Worm (Caenorhabditis elegans) whole organism, midembryonic: ENCODE measurements around the gene K07H8.12.

Experiments
- T22C8.4 ChIP-seq: fragments of 200-800 bp; sonication (Bioruptor generic); IDR thresholded peaks from 2 replicates; pipeline ENCODE4 v1.3.6; 2022; ENCODE audit warnings: missing genetic modification characterization, missing compliant biosample characterization
- cog-1 ChIP-seq: sonication (generic microtip); optimal IDR thresholded peaks from 2 replicates; lab custom pipeline; 2016; ENCODE audit warnings: missing genetic modification characterization, missing compliant biosample characterization
- flt-1 ChIP-seq: fragments of 200-800 bp; sonication (Bioruptor generic); IDR thresholded peaks from 2 replicates; pipeline ENCODE4 v1.3.6; 2022; ENCODE audit warnings: missing genetic modification characterization, missing compliant biosample characterization
- klf-2 ChIP-seq: fragments of 200-800 bp; sonication (Bioruptor generic); conservative IDR thresholded peaks from 2 replicates; pipeline ENCODE4 v1.3.6; 2022; ENCODE audit warnings: missing genetic modification reagents, missing genetic modification characterization, missing compliant biosample characterization
- med-1 ChIP-seq: sonication (generic microtip); optimal IDR thresholded peaks from 2 replicates; lab custom pipeline; 2017; ENCODE audit warnings: missing genetic modification characterization, mild to moderate bottlenecking, missing compliant biosample characterization, antibody characterized with exemption, missing genetic modification reagents; ENCODE audit not compliant: insufficient read depth
- ref-1 ChIP-seq: fragments of 200-800 bp; sonication (Bioruptor generic); conservative IDR thresholded peaks from 2 replicates; pipeline ENCODE4 v1.3.6; 2022; ENCODE audit warnings: missing genetic modification reagents, missing genetic modification characterization, missing compliant biosample characterization
- tab-1 ChIP-seq: fragments of 200-800 bp; sonication (Bioruptor generic); IDR thresholded peaks from 2 replicates; pipeline ENCODE4 v1.3.6; 2022; ENCODE audit warnings: missing genetic modification characterization, missing compliant biosample characterization
- ztf-23 ChIP-seq: fragments of 200-800 bp; sonication (Bioruptor generic); IDR thresholded peaks from 2 replicates; pipeline ENCODE4 v1.3.6; 2022; ENCODE audit warnings: missing genetic modification reagents, missing genetic modification characterization, missing compliant biosample characterization
- ztf-29 ChIP-seq: fragments of 200-800 bp; sonication (Bioruptor generic); IDR thresholded peaks from 2 replicates; pipeline ENCODE4 v1.3.6; 2022; ENCODE audit warnings: missing genetic modification reagents, missing genetic modification characterization, missing compliant biosample characterization

Gene K07H8.12

ce11 chrIV:8283214-8283613 lies 6.7 kb upstream of the K07H8.12 start:
- TF ChIP-seq T22C8.4 (GFP tag; lab: Robert Waterston, UW) (no peak), med-1 (GFP tag; lab: Kevin White, UChicago) (no peak), klf-2 (GFP tag; lab: Robert Waterston, UW) (no peak), ref-1 (GFP tag; lab: Robert Waterston, UW) (no peak), tab-1 (no peak), ztf-23 (no peak), ztf-29 (no peak), cog-1 (no peak), flt-1 (GFP tag; lab: Robert Waterston, UW) (no peak)

- TF ChIP-seq ztf-29 (no peak), flt-1 (GFP tag; lab: Robert Waterston, UW) (no peak), tab-1 (no peak), klf-2 (GFP tag; lab: Robert Waterston, UW) (no peak), ztf-23 (no peak), T22C8.4 (GFP tag; lab: Robert Waterston, UW) (no peak), cog-1 (no peak), ref-1 (GFP tag; lab: Robert Waterston, UW) (no peak)
Observed at ce11 chrIV:8275232-8275631, 1.3 kb downstream of the K07H8.12 start, which contains the start of gene K07H8.11. Gene K07H8.11, minus strand, starts transcription at chrIV:8275332.

DNA sequence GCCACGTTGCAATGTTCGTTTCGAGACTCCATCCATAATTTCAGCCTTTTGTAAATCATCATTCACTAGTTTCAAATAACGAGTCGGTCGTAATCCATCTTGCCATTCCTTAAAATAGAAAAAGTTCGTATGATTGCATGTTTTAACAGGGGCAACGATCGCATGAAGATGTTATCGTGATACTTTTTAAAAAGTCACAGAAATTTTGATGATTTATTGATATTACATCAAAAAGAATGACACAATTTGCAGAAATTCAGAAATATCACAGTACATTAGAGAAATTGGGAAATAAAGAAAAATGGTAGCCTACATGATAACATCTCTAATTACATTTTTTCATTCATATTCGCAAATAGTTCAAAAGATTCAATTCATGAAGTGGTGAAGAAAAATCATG lies 3.2 kb downstream of the K07H8.12 start:
- no peak for TF ChIP-seq T22C8.4 (GFP tag; lab: Robert Waterston, UW)
- TF ChIP-seq flt-1 (GFP tag; lab: Robert Waterston, UW) = no peak
- no peak for TF ChIP-seq klf-2 (GFP tag; lab: Robert Waterston, UW)
- no peak for TF ChIP-seq med-1 (GFP tag; lab: Kevin White, UChicago)
- no peak for TF ChIP-seq ztf-23
- TF ChIP-seq tab-1 = no peak
- no peak for TF ChIP-seq cog-1
- TF ChIP-seq ztf-29 = no peak
- no peak for TF ChIP-seq ref-1 (GFP tag; lab: Robert Waterston, UW)

DNA sequence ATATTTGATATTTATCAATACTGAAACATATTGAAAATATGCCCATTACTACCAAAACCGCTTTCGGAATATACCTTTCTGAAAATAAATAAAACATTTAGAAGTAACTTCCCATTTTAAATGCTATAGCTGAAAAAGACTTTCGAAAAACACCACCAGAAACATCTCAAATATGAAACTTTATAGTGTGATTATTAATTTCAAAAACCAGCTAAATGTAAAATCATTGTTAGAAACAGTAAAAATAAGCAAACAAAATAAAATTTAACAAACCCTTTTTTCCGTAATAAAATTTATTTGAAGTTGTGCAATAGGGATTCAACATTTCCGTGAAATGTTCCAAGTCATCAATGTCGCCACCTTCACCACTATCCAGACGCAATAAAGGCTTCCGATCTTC lies 8.5 kb downstream of the K07H8.12 start, which contains the start of the genes K07H8.5 and K07H8.8:
K07H8.5 (plus strand) TSS at position 301 of the 400 bp plus-strand sequence.
K07H8.8 (minus strand) TSS at position 389 of the 400 bp plus-strand sequence.
- TF ChIP-seq ztf-23 (no peak), tab-1 (no peak), klf-2 (GFP tag; lab: Robert Waterston, UW) (no peak), T22C8.4 (GFP tag; lab: Robert Waterston, UW) (no peak), flt-1 (GFP tag; lab: Robert Waterston, UW) (no peak), med-1 (GFP tag; lab: Kevin White, UChicago) (no peak), ztf-29 (no peak), cog-1 (no peak), ref-1 (GFP tag; lab: Robert Waterston, UW) (no peak)

DNA sequence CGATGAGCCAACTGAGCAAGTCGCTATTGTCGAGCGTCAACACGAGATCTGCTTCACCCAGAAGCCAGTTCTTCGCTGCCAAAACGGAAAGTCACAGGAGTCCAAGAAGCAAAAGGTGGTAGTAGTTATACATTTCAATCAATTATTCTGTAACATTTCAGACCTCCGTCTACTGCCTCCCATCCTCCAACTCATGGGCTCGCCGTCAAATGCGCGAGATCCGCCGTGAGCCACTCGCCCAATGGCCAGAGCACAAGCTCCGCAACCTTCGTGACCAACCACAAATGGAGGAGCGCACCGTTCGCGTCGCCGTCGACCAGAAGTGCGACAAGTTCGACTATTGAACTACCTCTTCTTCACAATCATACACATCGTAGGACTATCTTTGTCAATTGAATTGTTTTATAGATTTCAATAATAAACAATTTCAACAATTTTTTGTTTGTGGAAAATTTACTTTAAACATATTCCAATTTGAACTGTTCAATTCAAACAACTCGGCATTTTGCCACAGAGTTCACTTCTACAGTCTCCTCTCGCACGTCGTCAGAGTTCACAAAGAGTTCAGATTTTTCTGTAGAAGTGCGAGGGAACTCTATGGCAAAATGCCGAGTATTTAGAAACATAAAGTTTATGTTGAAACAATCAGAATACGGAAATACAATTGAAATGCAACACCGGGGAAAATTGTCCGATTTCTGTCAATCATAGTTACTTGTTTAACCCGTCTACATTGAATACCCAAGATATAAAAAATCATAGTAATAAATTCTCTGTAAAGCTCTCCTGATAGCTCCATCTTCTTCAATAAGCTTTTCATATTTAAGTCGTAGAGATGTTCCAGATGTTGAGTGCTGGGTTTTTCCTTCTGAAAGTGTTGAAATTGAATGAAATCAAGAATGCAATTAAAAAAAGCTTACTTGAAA lies 10.2 kb downstream of the K07H8.12 start:
- no peak for TF ChIP-seq ztf-29
- TF ChIP-seq med-1 (GFP tag; lab: Kevin White, UChicago) = no peak
- no peak for TF ChIP-seq ref-1 (GFP tag; lab: Robert Waterston, UW)
- TF ChIP-seq cog-1 = no peak
- TF ChIP-seq ztf-23 = no peak
- TF ChIP-seq T22C8.4 (GFP tag; lab: Robert Waterston, UW) = no peak
- no peak for TF ChIP-seq klf-2 (GFP tag; lab: Robert Waterston, UW)
- no peak for TF ChIP-seq flt-1 (GFP tag; lab: Robert Waterston, UW)
- TF ChIP-seq tab-1 = no peak

DNA sequence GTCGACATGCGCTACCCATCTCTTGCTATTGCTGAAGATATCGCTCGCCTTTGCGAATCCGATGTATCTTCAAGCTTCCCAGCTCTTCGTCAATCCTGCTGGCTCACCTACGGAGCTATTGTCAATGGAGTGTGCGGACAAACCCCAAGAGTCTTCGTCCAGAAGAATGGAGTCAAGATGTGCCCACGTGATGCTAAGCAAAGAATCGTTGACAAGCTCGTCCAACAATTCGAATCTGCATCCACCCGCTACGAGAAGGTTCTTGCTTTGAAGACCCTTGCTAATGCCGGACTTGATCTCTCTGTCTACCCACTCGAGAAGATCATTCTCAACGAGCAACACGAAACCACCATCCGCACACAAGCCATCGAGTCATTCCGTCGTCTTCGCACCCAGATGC lies 13.8 kb downstream of the K07H8.12 start:
- TF ChIP-seq med-1 (GFP tag; lab: Kevin White, UChicago) (no peak), klf-2 (GFP tag; lab: Robert Waterston, UW) (no peak), cog-1 (no peak)

- no peak for TF ChIP-seq T22C8.4 (GFP tag; lab: Robert Waterston, UW)
- no peak for TF ChIP-seq ztf-29
- no peak for TF ChIP-seq flt-1 (GFP tag; lab: Robert Waterston, UW)
- TF ChIP-seq tab-1 = no peak
- TF ChIP-seq ref-1 (GFP tag; lab: Robert Waterston, UW) = no peak
- TF ChIP-seq med-1 (GFP tag; lab: Kevin White, UChicago) = no peak
- TF ChIP-seq ztf-23 = no peak
- no peak for TF ChIP-seq cog-1
Observed at ce11 chrIV:8260848-8261638, 15.5 kb downstream of the K07H8.12 start, which contains the start of gene vit-6. Gene vit-6, plus strand, starts transcription at chrIV:8261157.

- TF ChIP-seq klf-2 (GFP tag; lab: Robert Waterston, UW) (no peak), ztf-23 (no peak)
Observed at ce11 chrIV:8259904-8260303, 16.6 kb downstream of the K07H8.12 start, which contains the start of gene K07H8.7. Gene K07H8.7, minus strand, starts transcription at chrIV:8260004.

ce11 chrIV:8255221-8255620 lies 21.3 kb downstream of the K07H8.12 start:
- TF ChIP-seq tab-1 (no peak), ztf-29 (no peak), flt-1 (GFP tag; lab: Robert Waterston, UW) (no peak), klf-2 (GFP tag; lab: Robert Waterston, UW) (no peak), med-1 (GFP tag; lab: Kevin White, UChicago) (no peak), T22C8.4 (GFP tag; lab: Robert Waterston, UW) (no peak), ref-1 (GFP tag; lab: Robert Waterston, UW) (no peak), ztf-23 (no peak), cog-1 (no peak)
